Fruit fly (Drosophila melanogaster) whole organism, embryonic: Measurements from ENCODE around the gene His3.3A.

Experiments used
- B-H1 ChIP-seq: fragments of 200-800 bp; sonication (Bioruptor generic); IDR thresholded peaks from 3 replicates; pipeline ENCODE4 v1.3.6; 2022; ENCODE audit warnings: missing biosample characterization, missing genetic modification characterization
- BEAF-32 ChIP-seq: fragments of 200-800 bp; sonication (Bioruptor generic); optimal IDR thresholded peaks from 3 replicates; lab custom pipeline; 2017; ENCODE audit warnings: missing biosample characterization, missing genetic modification characterization, mild to moderate bottlenecking, moderate library complexity, missing genetic modification reagents
- CG10462 ChIP-seq: fragments of 200-800 bp; sonication (Bioruptor generic); optimal IDR thresholded peaks from 2 replicates; lab custom pipeline; 2016; ENCODE audit warnings: missing biosample characterization, missing genetic modification characterization
- CG11398 ChIP-seq: fragments of 200-800 bp; sonication (Bioruptor generic); optimal IDR thresholded peaks from 2 replicates; lab custom pipeline; 2016; ENCODE audit warnings: missing biosample characterization, missing genetic modification characterization
- CG11560 ChIP-seq: fragments of 200-800 bp; sonication (Bioruptor generic); IDR thresholded peaks from 3 replicates; pipeline ENCODE4 v1.3.6; 2022; ENCODE audit warnings: missing biosample characterization, missing genetic modification characterization
- CG15011 ChIP-seq: fragments of 200-800 bp; sonication (Bioruptor generic); optimal IDR thresholded peaks from 3 replicates; lab custom pipeline; 2018; ENCODE audit warnings: missing biosample characterization, mild to moderate bottlenecking, missing genetic modification characterization
- CG15269 ChIP-seq: fragments of 200-800 bp; sonication (Bioruptor generic); optimal IDR thresholded peaks from 2 replicates; lab custom pipeline; 2018; ENCODE audit warnings: missing biosample characterization, mild to moderate bottlenecking, missing genetic modification characterization, moderate library complexity
- CG15479 ChIP-seq: fragments of 200-800 bp; sonication (Bioruptor generic); optimal IDR thresholded peaks from 3 replicates; lab custom pipeline; 2019; ENCODE audit warnings: missing biosample characterization, mild to moderate bottlenecking, missing genetic modification characterization, moderate library complexity
- CG15696 ChIP-seq: fragments of 200-800 bp; sonication (Bioruptor generic); optimal IDR thresholded peaks from 2 replicates; lab custom pipeline; 2019; ENCODE audit warnings: missing biosample characterization, mild to moderate bottlenecking, missing genetic modification characterization, moderate library complexity
- CG1603 ChIP-seq: fragments of 200-800 bp; sonication (Bioruptor generic); optimal IDR thresholded peaks from 2 replicates; lab custom pipeline; 2019; ENCODE audit warnings: missing biosample characterization, mild to moderate bottlenecking, missing genetic modification characterization, moderate library complexity
- CG18262 ChIP-seq: fragments of 200-800 bp; optimal IDR thresholded peaks from 3 replicates; lab custom pipeline; 2019; ENCODE audit warnings: missing biosample characterization, mild to moderate bottlenecking, missing genetic modification characterization, moderate library complexity
- CG18599 ChIP-seq: fragments of 200-800 bp; sonication (Bioruptor generic); optimal IDR thresholded peaks from 3 replicates; lab custom pipeline; 2017; ENCODE audit warnings: missing biosample characterization, missing genetic modification characterization, mild to moderate bottlenecking, moderate library complexity, missing genetic modification reagents
- CG31224 ChIP-seq: fragments of 200-800 bp; sonication (Bioruptor generic); IDR thresholded peaks from 2 replicates; pipeline ENCODE4 v1.3.6; 2022; ENCODE audit warnings: missing biosample characterization, missing genetic modification characterization
- CG34422 ChIP-seq: fragments of 200-800 bp; sonication (Bioruptor generic); IDR thresholded peaks from 3 replicates; pipeline ENCODE4 v1.3.6; 2022; ENCODE audit warnings: missing biosample characterization, missing genetic modification characterization
- CG4730 ChIP-seq: fragments of 200-800 bp; sonication (Bioruptor generic); IDR thresholded peaks from 2 replicates; pipeline ENCODE4 v1.3.6; 2022; ENCODE audit warnings: missing biosample characterization, missing genetic modification characterization
- CG6175 ChIP-seq: fragments of 200-800 bp; sonication (Bioruptor generic); IDR thresholded peaks from 3 replicates; pipeline ENCODE4 v1.3.6; 2022; ENCODE audit warnings: missing biosample characterization, missing genetic modification characterization
- CG7357 ChIP-seq: fragments of 200-800 bp; sonication (Bioruptor generic); IDR thresholded peaks from 3 replicates; pipeline ENCODE4 v1.3.6; 2022; ENCODE audit warnings: missing biosample characterization, missing genetic modification characterization
- CG7928 ChIP-seq: fragments of 200-800 bp; sonication (Bioruptor generic); optimal IDR thresholded peaks from 2 replicates; lab custom pipeline; 2017; ENCODE audit warnings: missing biosample characterization, mild to moderate bottlenecking, missing genetic modification characterization
- CG7963 ChIP-seq: fragments of 200-800 bp; sonication (Bioruptor generic); IDR thresholded peaks from 3 replicates; pipeline ENCODE4 v1.3.6; 2022; ENCODE audit warnings: missing biosample characterization, missing genetic modification characterization; ENCODE audit not compliant: partially characterized antibody
- CG9932 ChIP-seq: fragments of 200-800 bp; sonication (Bioruptor generic); IDR thresholded peaks from 2 replicates; pipeline ENCODE4 v1.3.6; 2022; ENCODE audit warnings: missing biosample characterization, missing genetic modification characterization
- Chrac-16 ChIP-seq: fragments of 200-800 bp; sonication (Bioruptor generic); optimal IDR thresholded peaks from 3 replicates; lab custom pipeline; 2016; ENCODE audit warnings: missing biosample characterization, missing genetic modification characterization
- D ChIP-seq, 2 experiments: fragments of 200-800 bp in 1 of 2; fragments of >200 bp in 1 of 2; sonication (Bioruptor generic) in 1 of 2; optimal IDR thresholded peaks; 2 replicates in 1 of 2; 3 replicates in 1 of 2; lab custom pipeline; 2017; ENCODE audit warnings: mild to moderate bottlenecking in 1 of 2, missing biosample characterization in 1 of 2, missing genetic modification characterization in 1 of 2, missing genetic modification reagents in 1 of 2
- Elba2 ChIP-seq: fragments of 200-800 bp; sonication (Bioruptor generic); optimal IDR thresholded peaks from 3 replicates; lab custom pipeline; 2016; ENCODE audit warnings: missing biosample characterization, missing genetic modification characterization
- Hr51 ChIP-seq, 2 experiments: fragments of 200-800 bp; sonication (Bioruptor generic); optimal IDR thresholded peaks; 2 replicates in 1 of 2; 3 replicates in 1 of 2; lab custom pipeline; 2016 to 2018; ENCODE audit warnings: missing biosample characterization in 2 of 2, missing genetic modification characterization in 2 of 2, mild to moderate bottlenecking in 1 of 2, moderate library complexity in 1 of 2
- Mad ChIP-seq: fragments of 200-800 bp; sonication (Bioruptor generic); optimal IDR thresholded peaks from 2 replicates; lab custom pipeline; 2016; ENCODE audit warnings: missing biosample characterization, missing genetic modification characterization
- Mrtf ChIP-seq: fragments of 200-800 bp; sonication (Bioruptor generic); IDR thresholded peaks from 3 replicates; pipeline ENCODE4 v1.3.6; 2022; ENCODE audit warnings: missing biosample characterization, missing genetic modification characterization
- Scr ChIP-seq: fragments of 200-800 bp; sonication (Bioruptor generic); IDR thresholded peaks from 2 replicates; pipeline ENCODE4 v1.3.6; 2022; ENCODE audit warnings: missing biosample characterization, missing genetic modification characterization; ENCODE audit not compliant: partially characterized antibody
- Sin3A ChIP-seq: fragments of >200 bp; optimal IDR thresholded peaks from 2 replicates; lab custom pipeline; 2018
- Sox102F ChIP-seq: fragments of 200-800 bp; sonication (Bioruptor generic); optimal IDR thresholded peaks from 2 replicates; lab custom pipeline; 2018; ENCODE audit warnings: missing biosample characterization, mild to moderate bottlenecking, missing genetic modification characterization, moderate library complexity
- Spps ChIP-seq: fragments of 200-800 bp; sonication (Bioruptor generic); optimal IDR thresholded peaks from 2 replicates; lab custom pipeline; 2018; ENCODE audit warnings: missing biosample characterization, mild to moderate bottlenecking, missing genetic modification characterization
- ap ChIP-seq: fragments of 200-800 bp; sonication (Bioruptor generic); IDR thresholded peaks from 2 replicates; pipeline ENCODE4 v1.3.6; 2022; ENCODE audit warnings: missing biosample characterization, missing genetic modification characterization
- cg ChIP-seq: fragments of 200-800 bp; sonication (Bioruptor generic); optimal IDR thresholded peaks from 3 replicates; lab custom pipeline; 2019; ENCODE audit warnings: missing biosample characterization, mild to moderate bottlenecking, missing genetic modification characterization, moderate library complexity
- chif ChIP-seq, 2 experiments: fragments of 200-800 bp; sonication (Bioruptor generic); optimal IDR thresholded peaks; 3 replicates each; lab custom pipeline; 2016; ENCODE audit warnings: missing biosample characterization in 2 of 2, missing genetic modification characterization in 2 of 2
- ewg ChIP-seq: fragments of 200-800 bp; sonication (Bioruptor generic); optimal IDR thresholded peaks from 3 replicates; lab custom pipeline; 2017; ENCODE audit warnings: mild to moderate bottlenecking, missing biosample characterization, missing genetic modification reagents, missing genetic modification characterization
- fd64A ChIP-seq: fragments of 200-800 bp; sonication (Bioruptor generic); optimal IDR thresholded peaks from 3 replicates; lab custom pipeline; 2018; ENCODE audit warnings: missing biosample characterization, mild to moderate bottlenecking, missing genetic modification characterization
- ftz-f1 ChIP-seq: fragments of 200-800 bp; sonication (Bioruptor generic); optimal IDR thresholded peaks from 2 replicates; lab custom pipeline; 2016; ENCODE audit warnings: missing biosample characterization, missing genetic modification characterization
- gsb-n ChIP-seq: fragments of 200-800 bp; sonication (Bioruptor generic); optimal IDR thresholded peaks from 3 replicates; lab custom pipeline; 2018; ENCODE audit warnings: missing biosample characterization, mild to moderate bottlenecking, missing genetic modification characterization
- her ChIP-seq: fragments of 200-800 bp; sonication (Bioruptor generic); optimal IDR thresholded peaks from 2 replicates; lab custom pipeline; 2016; ENCODE audit warnings: missing biosample characterization, missing genetic modification characterization
- inv ChIP-seq: fragments of 200-800 bp; sonication (Bioruptor generic); IDR thresholded peaks from 2 replicates; pipeline ENCODE4 v1.3.6; 2022; ENCODE audit warnings: missing biosample characterization, missing genetic modification characterization; ENCODE audit not compliant: partially characterized antibody
- ken ChIP-seq: fragments of 200-800 bp; sonication (Bioruptor generic); IDR thresholded peaks from 3 replicates; pipeline ENCODE4 v1.3.6; 2022; ENCODE audit warnings: missing biosample characterization, missing genetic modification characterization
- maf-S ChIP-seq: fragments of 200-800 bp; sonication (Bioruptor generic); optimal IDR thresholded peaks from 2 replicates; lab custom pipeline; 2016; ENCODE audit warnings: missing biosample characterization, missing genetic modification characterization
- otp ChIP-seq: fragments of 200-800 bp; sonication (Bioruptor generic); IDR thresholded peaks from 3 replicates; pipeline ENCODE4, ENCODE4 v1.3.6; 2022; ENCODE audit warnings: missing biosample characterization, missing genetic modification characterization
- pan ChIP-seq, 4 experiments: fragments of >200 bp in 3 of 4; fragments of 200-800 bp in 1 of 4; sonication (Bioruptor generic) in 1 of 4; optimal IDR thresholded peaks in 3 of 4; IDR thresholded peaks in 1 of 4; 2 replicates each; pipeline versions ENCODE4 v1.3.6 to Lab custom; 2017 to 2022; ENCODE audit warnings: missing biosample characterization in 2 of 4, missing genetic modification characterization in 2 of 4, mixed read lengths in 1 of 4
- run ChIP-seq: fragments of 200-800 bp; sonication (Bioruptor generic); optimal IDR thresholded peaks from 3 replicates; lab custom pipeline; 2018; ENCODE audit warnings: missing biosample characterization, mild to moderate bottlenecking, missing genetic modification characterization
- scrt ChIP-seq: fragments of 200-800 bp; sonication (Bioruptor generic); optimal IDR thresholded peaks from 2 replicates; lab custom pipeline; 2018; ENCODE audit warnings: missing biosample characterization, mild to moderate bottlenecking, missing genetic modification characterization, moderate library complexity
- sima ChIP-seq: fragments of 200-800 bp; sonication (Bioruptor generic); optimal IDR thresholded peaks from 2 replicates; lab custom pipeline; 2016; ENCODE audit warnings: missing biosample characterization, missing genetic modification characterization
- sna ChIP-seq: fragments of 200-800 bp; sonication (Bioruptor generic); IDR thresholded peaks from 2 replicates; pipeline ENCODE4 v1.3.6; 2022; ENCODE audit warnings: missing biosample characterization, missing genetic modification characterization; ENCODE audit not compliant: partially characterized antibody
- tio ChIP-seq: fragments of 200-800 bp; sonication (Bioruptor generic); optimal IDR thresholded peaks from 2 replicates; lab custom pipeline; 2017; ENCODE audit warnings: missing biosample characterization, missing genetic modification characterization, inconsistent platforms
- usp ChIP-seq: fragments of >200 bp; optimal IDR thresholded peaks from 2 replicates; lab custom pipeline; 2017; ENCODE audit warnings: missing biosample characterization, missing genetic modification characterization
- vnd ChIP-seq: fragments of 200-800 bp; sonication (Bioruptor generic); IDR thresholded peaks from 3 replicates; pipeline ENCODE4 v1.3.6; 2022; ENCODE audit warnings: missing biosample characterization, missing genetic modification characterization; ENCODE audit not compliant: partially characterized antibody

His3.3A gene

DNA sequence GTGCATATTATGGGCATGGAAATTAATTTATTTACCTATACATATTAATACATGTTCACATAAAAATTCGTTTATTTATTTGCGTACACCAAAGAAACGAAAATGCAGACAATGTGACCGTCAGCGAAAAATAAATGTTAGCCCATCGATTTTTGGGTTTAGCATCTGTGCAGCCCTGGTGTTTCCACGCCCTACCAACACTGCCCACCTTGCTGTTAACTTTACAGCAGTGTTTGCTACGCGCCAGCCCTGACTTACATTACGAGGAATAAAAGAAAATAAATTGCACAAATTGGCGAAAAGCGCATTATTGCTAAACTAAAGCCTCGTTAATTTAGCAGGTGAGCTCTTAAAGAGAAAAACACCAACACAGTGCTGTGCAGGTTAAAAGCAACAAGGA is 11.8 kb upstream of the His3.3A start, which contains the start of the genes CG33995, CG44000 and CG44001 (continued):
- TF ChIP-seq Mrtf (GFP tag; lab: Robert Waterston, UW) = no peak
- TF ChIP-seq CG34422 (GFP tag; lab: Robert Waterston, UW) = peak; percentile 66; the same call in 2 of the 3 replicates
- TF ChIP-seq CG15696 = no peak
- no peak for TF ChIP-seq CG18599 (GFP tag; lab: Kevin White, UChicago)
- no peak for TF ChIP-seq vnd (GFP tag; lab: Robert Waterston, UW)
- no peak for TF ChIP-seq CG7357 (GFP tag; lab: Robert Waterston, UW)
- no peak for TF ChIP-seq Scr
- TF ChIP-seq BEAF-32 = peak; percentile 50
- 0 out of 2 replicates have a peak, but pooled peaks have one; percentile 4 for TF ChIP-seq sna (GFP tag; lab: Robert Waterston, UW)
- peak; percentile 65 for TF ChIP-seq her (GFP tag; lab: Kevin White, UChicago)
- no peak for TF ChIP-seq otp (GFP tag; lab: Robert Waterston, UW)
- peak; percentile 6 for TF ChIP-seq ftz-f1
- no peak for TF ChIP-seq scrt (GFP tag; lab: Kevin White, UChicago)
- peak; percentile 30 for TF ChIP-seq ewg
- TF ChIP-seq CG10462 (GFP tag; lab: Kevin White, UChicago) = no peak
- TF ChIP-seq CG7963 = no peak
- no peak for TF ChIP-seq CG6175 (GFP tag; lab: Robert Waterston, UW)
- no peak for TF ChIP-seq usp (GFP tag; lab: Kevin White, UChicago)
- TF ChIP-seq fd64A (GFP tag; lab: Kevin White, UChicago) = no peak
- peak; percentile 17 for TF ChIP-seq CG15269
- peak; percentile 99 for TF ChIP-seq CG7928 (GFP tag; lab: Kevin White, UChicago)
- TF ChIP-seq Sox102F (GFP tag; lab: Kevin White, UChicago) = no peak
- TF ChIP-seq chif (GFP tag; optimal IDR thresholded peaks at IDR 0.05; lab: Kevin White, UChicago) = peak in 1 of 2 experiments; percentile 27
- TF ChIP-seq ap = no peak
- TF ChIP-seq sima = no peak
- no peak for TF ChIP-seq B-H1 (GFP tag; lab: Robert Waterston, UW)
- TF ChIP-seq ken (GFP tag; lab: Robert Waterston, UW) = peak; percentile 76
- no peak for TF ChIP-seq CG4730 (GFP tag; lab: Robert Waterston, UW)
- TF ChIP-seq Mad (GFP tag; lab: Kevin White, UChicago) = peak; percentile 72
- TF ChIP-seq CG15479 = peak; percentile 91
- TF ChIP-seq CG9932 = peak; percentile 67
- TF ChIP-seq Elba2 (GFP tag; lab: Kevin White, UChicago) = no peak
- TF ChIP-seq inv (GFP tag; lab: Robert Waterston, UW) = no peak
- TF ChIP-seq CG31224 (GFP tag; lab: Robert Waterston, UW) = no peak
- TF ChIP-seq cg (GFP tag; lab: Kevin White, UChicago) = no peak
- peak; percentile 16 for TF ChIP-seq gsb-n (tag; lab: Kevin White, UChicago)
- no peak for TF ChIP-seq pan (optimal IDR thresholded peaks at IDR 0.05; lab: Kevin White, UChicago)
- TF ChIP-seq pan (GFP tag; optimal IDR thresholded peaks at IDR 0.05 in 1 of 2, IDR thresholded peaks at IDR 0.05 in 1 of 2) = peak in 1 of 2 experiments; percentile 22
- peak; percentile 34 for TF ChIP-seq Chrac-16
- TF ChIP-seq CG11560 (tag; lab: Robert Waterston, UW) = no peak
- peak; percentile 10 to 60 for TF ChIP-seq Hr51 (GFP tag; optimal IDR thresholded peaks at IDR 0.05; lab: Kevin White, UChicago)
- no peak for TF ChIP-seq CG15011
- no peak for TF ChIP-seq CG18262 (tag; lab: Kevin White, UChicago)
- no peak for TF ChIP-seq D (optimal IDR thresholded peaks at IDR 0.05; lab: Kevin White, UChicago)
- TF ChIP-seq D (GFP tag; optimal IDR thresholded peaks at IDR 0.05; lab: Kevin White, UChicago) = no peak
- TF ChIP-seq run (tag; lab: Kevin White, UChicago) = no peak
- TF ChIP-seq tio (GFP tag; lab: Kevin White, UChicago) = no peak
- no peak for TF ChIP-seq Spps (tag; lab: Kevin White, UChicago)
- TF ChIP-seq maf-S = peak; percentile 14
- no peak for TF ChIP-seq CG11398
- peak; percentile 88 for TF ChIP-seq CG1603 (tag; lab: Kevin White, UChicago)
- peak; percentile 68 for TF ChIP-seq Sin3A (lab: Kevin White, UChicago)
